Worm (Caenorhabditis elegans) whole organism, late embryonic: ENCODE measurements around the gene mdt-28.
"Not testable (repeated sequence)": the region's sequence is repeated elsewhere in the genome, so short reads cannot be mapped to it uniquely, and the experiment has no call there.

Experiments used
- C08G9.2 ChIP-seq: sonication (generic microtip); optimal IDR thresholded peaks from 2 replicates; lab custom pipeline; 2016; ENCODE audit warnings: mild to moderate bottlenecking, missing genetic modification characterization, moderate library complexity, missing compliant biosample characterization
- K02D7.2 ChIP-seq: sonication (generic microtip); optimal IDR thresholded peaks from 2 replicates; lab custom pipeline; 2017; ENCODE audit warnings: mild to moderate bottlenecking, missing genetic modification characterization, missing compliant biosample characterization
- K09A11.1 ChIP-seq: sonication (generic microtip); optimal IDR thresholded peaks from 2 replicates; lab custom pipeline; 2017; ENCODE audit warnings: antibody characterized with exemption, mild to moderate bottlenecking, missing genetic modification characterization, missing compliant biosample characterization; ENCODE audit not compliant: insufficient read depth
- T23F11.4 ChIP-seq: fragments of 200-800 bp; sonication (Bioruptor generic); optimal IDR thresholded peaks from 2 replicates; lab custom pipeline; 2018; ENCODE audit warnings: mild to moderate bottlenecking, missing genetic modification characterization, missing compliant biosample characterization
- Y22D7AL.16 ChIP-seq: sonication (generic microtip); optimal IDR thresholded peaks from 2 replicates; lab custom pipeline; 2016; ENCODE audit warnings: missing genetic modification characterization, missing compliant biosample characterization
- ceh-14 ChIP-seq: sonication (generic microtip); optimal IDR thresholded peaks from 2 replicates; lab custom pipeline; 2016; ENCODE audit warnings: missing genotype, missing genetic modification characterization, missing compliant biosample characterization
- ceh-19 ChIP-seq: fragments of 200-800 bp; sonication (Bioruptor generic); optimal IDR thresholded peaks from 2 replicates; lab custom pipeline; 2018; ENCODE audit warnings: mild to moderate bottlenecking, missing genetic modification characterization, missing compliant biosample characterization
- ceh-22 ChIP-seq: sonication (generic microtip); optimal IDR thresholded peaks from 2 replicates; lab custom pipeline; 2017; ENCODE audit warnings: missing biosample characterization, missing genetic modification characterization
- ceh-24 ChIP-seq: sonication (generic microtip); optimal IDR thresholded peaks from 2 replicates; lab custom pipeline; 2016; ENCODE audit warnings: mild to moderate bottlenecking, missing genetic modification characterization, missing compliant biosample characterization
- ceh-30 ChIP-seq: fragments of 150-350 bp; optimal IDR thresholded peaks from 2 replicates; lab custom pipeline; 2014; ENCODE audit warnings: missing biosample characterization, missing genetic modification characterization
- ceh-45 ChIP-seq: fragments of 200-800 bp; sonication (Bioruptor generic); IDR thresholded peaks from 2 replicates; pipeline ENCODE4 v1.3.6; 2022; ENCODE audit warnings: missing genetic modification reagents, missing genetic modification characterization, missing compliant biosample characterization
- ceh-48 ChIP-seq: sonication (generic microtip); optimal IDR thresholded peaks from 2 replicates; lab custom pipeline; 2016; ENCODE audit warnings: missing genetic modification characterization, inconsistent platforms, missing compliant biosample characterization
- dmd-4 ChIP-seq: sonication (generic microtip); optimal IDR thresholded peaks from 2 replicates; lab custom pipeline; 2016; ENCODE audit warnings: borderline replicate concordance, missing genetic modification characterization, missing compliant biosample characterization
- eyg-1 ChIP-seq: sonication (generic microtip); optimal IDR thresholded peaks from 2 replicates; lab custom pipeline; 2016; ENCODE audit warnings: missing genotype, missing genetic modification characterization, missing compliant biosample characterization
- fax-1 ChIP-seq: sonication (generic microtip); optimal IDR thresholded peaks from 2 replicates; lab custom pipeline; 2016; ENCODE audit warnings: missing genotype, missing genetic modification characterization, missing compliant biosample characterization
- fkh-6 ChIP-seq: sonication (generic microtip); optimal IDR thresholded peaks from 2 replicates; lab custom pipeline; 2016; ENCODE audit warnings: missing genetic modification characterization, missing compliant biosample characterization
- hlh-13 ChIP-seq: fragments of 200-800 bp; sonication (Bioruptor generic); optimal IDR thresholded peaks from 2 replicates; lab custom pipeline; 2018; ENCODE audit warnings: mild to moderate bottlenecking, missing genetic modification characterization, missing compliant biosample characterization
- hlh-8 ChIP-seq: sonication (generic microtip); optimal IDR thresholded peaks from 2 replicates; lab custom pipeline; 2016; ENCODE audit warnings: missing genotype, missing genetic modification characterization, missing compliant biosample characterization
- lin-11 ChIP-seq: fragments of 200-800 bp; sonication (Bioruptor generic); optimal IDR thresholded peaks from 2 replicates; lab custom pipeline; 2018; ENCODE audit warnings: mild to moderate bottlenecking, missing genetic modification characterization, missing compliant biosample characterization
- madf-2 ChIP-seq: sonication (generic microtip); optimal IDR thresholded peaks from 2 replicates; lab custom pipeline; 2017; ENCODE audit warnings: missing genetic modification characterization, missing compliant biosample characterization
- mec-3 ChIP-seq: sonication (generic microtip); optimal IDR thresholded peaks from 2 replicates; lab custom pipeline; 2016; ENCODE audit warnings: borderline replicate concordance, missing genetic modification characterization, missing compliant biosample characterization
- nhr-11 ChIP-seq: fragments of 150-350 bp; optimal IDR thresholded peaks from 2 replicates; lab custom pipeline; 2014; ENCODE audit warnings: missing biosample characterization, missing genetic modification characterization
- nhr-232 ChIP-seq: sonication (generic microtip); optimal IDR thresholded peaks from 2 replicates; lab custom pipeline; 2016; ENCODE audit warnings: missing genetic modification characterization, missing compliant biosample characterization
- odd-2 ChIP-seq: sonication (generic microtip); optimal IDR thresholded peaks from 2 replicates; lab custom pipeline; 2017; ENCODE audit warnings: antibody characterized with exemption, mild to moderate bottlenecking, missing genetic modification characterization, missing compliant biosample characterization
- pag-3 ChIP-seq: sonication (generic microtip); optimal IDR thresholded peaks from 2 replicates; lab custom pipeline; 2016; ENCODE audit warnings: missing compliant biosample characterization, missing genetic modification characterization, borderline replicate concordance
- pat-9 ChIP-seq: fragments of 200-800 bp; sonication (Bioruptor generic); optimal IDR thresholded peaks from 2 replicates; lab custom pipeline; 2018; ENCODE audit warnings: mild to moderate bottlenecking, missing genetic modification characterization, moderate library complexity, missing compliant biosample characterization
- pha-2 ChIP-seq: sonication (generic microtip); optimal IDR thresholded peaks from 2 replicates; lab custom pipeline; 2017; ENCODE audit warnings: mild to moderate bottlenecking, missing genetic modification characterization, missing compliant biosample characterization
- pha-4 ChIP-seq: fragments of 150-350 bp; optimal IDR thresholded peaks from 2 replicates; lab custom pipeline; 2018; ENCODE audit warnings: missing biosample characterization, missing genetic modification reagents, missing genetic modification characterization
- pros-1 ChIP-seq: fragments of 150-350 bp; optimal IDR thresholded peaks from 2 replicates; lab custom pipeline; 2014; ENCODE audit warnings: missing biosample characterization, missing genetic modification reagents, missing genetic modification characterization
- ref-2 ChIP-seq: sonication (generic microtip); optimal IDR thresholded peaks from 2 replicates; lab custom pipeline; 2016; ENCODE audit warnings: missing genetic modification characterization, missing compliant biosample characterization
- sdc-2 ChIP-seq: sonication (generic microtip); optimal IDR thresholded peaks from 2 replicates; lab custom pipeline; 2016; ENCODE audit warnings: missing genotype, missing genetic modification characterization, missing compliant biosample characterization
- sox-4 ChIP-seq: sonication (generic microtip); optimal IDR thresholded peaks from 2 replicates; lab custom pipeline; 2017; ENCODE audit warnings: mild to moderate bottlenecking, missing genetic modification characterization, inconsistent platforms, missing compliant biosample characterization
- syd-9 ChIP-seq: sonication (generic microtip); optimal IDR thresholded peaks from 2 replicates; lab custom pipeline; 2016; ENCODE audit warnings: mild to moderate bottlenecking, missing genetic modification characterization, moderate library complexity, missing compliant biosample characterization
- tbx-2 ChIP-seq: sonication (generic microtip); optimal IDR thresholded peaks from 2 replicates; lab custom pipeline; 2016; ENCODE audit warnings: missing genetic modification characterization, missing compliant biosample characterization
- ttx-3 ChIP-seq: sonication (generic microtip); optimal IDR thresholded peaks from 2 replicates; lab custom pipeline; 2016; ENCODE audit warnings: missing genetic modification reagents, missing genetic modification characterization, missing compliant biosample characterization
- unc-42 ChIP-seq: sonication (generic microtip); optimal IDR thresholded peaks from 2 replicates; lab custom pipeline; 2016; ENCODE audit warnings: missing genotype, missing genetic modification characterization, missing compliant biosample characterization
- unc-55 ChIP-seq: sonication (generic microtip); optimal IDR thresholded peaks from 2 replicates; lab custom pipeline; 2017; ENCODE audit warnings: missing biosample characterization, missing genetic modification reagents, missing genetic modification characterization
- zip-5 ChIP-seq: sonication (generic microtip); optimal IDR thresholded peaks from 2 replicates; lab custom pipeline; 2016; ENCODE audit warnings: missing genetic modification characterization, missing compliant biosample characterization

The mdt-28 gene

ce11 chrV:15605045-15605444 lies 29.8 kb upstream of the mdt-28 start, which contains the start of gene fbxa-154:
Gene fbxa-154 (minus strand): TSS chrV:15605145.
- TF ChIP-seq nhr-232 (tag; lab: Kevin White, UChicago) = no peak
- no peak for TF ChIP-seq syd-9 (tag; lab: Kevin White, UChicago)
- no peak for TF ChIP-seq unc-42 (tag; lab: Kevin White, UChicago)
- TF ChIP-seq fax-1 = no peak
- TF ChIP-seq tbx-2 (tag; lab: Kevin White, UChicago) = no peak
- no peak for TF ChIP-seq ceh-45
- TF ChIP-seq unc-55 (GFP tag; lab: Kevin White, UChicago) = no peak
- TF ChIP-seq pat-9 (tag; lab: Kevin White, UChicago) = no peak
- no peak for TF ChIP-seq madf-2 (tag; lab: Kevin White, UChicago)

- no peak for TF ChIP-seq ceh-30 (tag; lab: Kevin White, UChicago)
- TF ChIP-seq ceh-24 = no peak
- no peak for TF ChIP-seq hlh-13 (GFP tag; lab: Kevin White, UChicago)
- TF ChIP-seq sdc-2 (tag; lab: Kevin White, UChicago) = no peak
- no peak for TF ChIP-seq T23F11.4 (GFP tag; lab: Kevin White, UChicago)
- no peak for TF ChIP-seq fkh-6 (tag; lab: Kevin White, UChicago)
- TF ChIP-seq eyg-1 (tag; lab: Kevin White, UChicago) = no peak
- TF ChIP-seq Y22D7AL.16 (tag; lab: Kevin White, UChicago) = no peak
- no peak for TF ChIP-seq pha-4
- TF ChIP-seq ceh-48 (tag; lab: Kevin White, UChicago) = no peak
- no peak for TF ChIP-seq sox-4 (tag; lab: Kevin White, UChicago)
- no peak for TF ChIP-seq ceh-19 (GFP tag; lab: Kevin White, UChicago)
- TF ChIP-seq nhr-11 (tag; lab: Kevin White, UChicago) = no peak
- TF ChIP-seq ceh-22 = no peak
- no peak for TF ChIP-seq ttx-3 (tag; lab: Kevin White, UChicago)
- no peak for TF ChIP-seq pros-1 (tag; lab: Kevin White, UChicago)
- no peak for TF ChIP-seq mec-3 (tag; lab: Kevin White, UChicago)
Measured at ce11 chrV:15602253-15602652, 27.0 kb upstream of the mdt-28 start, which contains the start of gene fbxa-152. Gene fbxa-152 (minus strand): TSS chrV:15602353.

- not testable (repeated sequence) for TF ChIP-seq ceh-19 (GFP tag; lab: Kevin White, UChicago); nhr-11 (tag; lab: Kevin White, UChicago); lin-11
Measured at ce11 chrV:15599762-15600161, 24.6 kb upstream of the mdt-28 start, which contains the start of gene B0391.14. Gene B0391.14 (minus strand): TSS chrV:15599862.

ce11 chrV:15594573-15594972 lies 19.4 kb upstream of the mdt-28 start, which contains the start of gene fbxa-139:
Gene fbxa-139 (minus strand): TSS chrV:15594673.
- TF ChIP-seq dmd-4 (tag; lab: Kevin White, UChicago) = no peak
- TF ChIP-seq pha-2 (tag; lab: Kevin White, UChicago) = no peak
- TF ChIP-seq C08G9.2 (tag; lab: Kevin White, UChicago) = no peak
- no peak for TF ChIP-seq fax-1
- TF ChIP-seq Y22D7AL.16 (tag; lab: Kevin White, UChicago) = no peak
- no peak for TF ChIP-seq mec-3 (tag; lab: Kevin White, UChicago)
- no peak for TF ChIP-seq pag-3 (tag; lab: Kevin White, UChicago)
- no peak for TF ChIP-seq ceh-48 (tag; lab: Kevin White, UChicago)
- no peak for TF ChIP-seq ceh-14 (tag; lab: Kevin White, UChicago)
- TF ChIP-seq odd-2 (tag; lab: Kevin White, UChicago) = no peak
- TF ChIP-seq ref-2 (tag; lab: Kevin White, UChicago) = no peak
- no peak for TF ChIP-seq K02D7.2
- no peak for TF ChIP-seq tbx-2 (tag; lab: Kevin White, UChicago)
- TF ChIP-seq zip-5 (tag; lab: Kevin White, UChicago) = no peak
- TF ChIP-seq hlh-8 (tag; lab: Kevin White, UChicago) = no peak
- TF ChIP-seq K09A11.1 (tag; lab: Kevin White, UChicago) = no peak
- TF ChIP-seq nhr-232 (tag; lab: Kevin White, UChicago) = no peak
